Fruit fly (Drosophila melanogaster) whole organism, prepupa: ENCODE measurements around the gene CG31778.

ENCODE experiments used
- Blimp-1 ChIP-seq: fragments of 200-800 bp; sonication (Bioruptor generic); optimal IDR thresholded peaks from 3 replicates; lab custom pipeline; 2017; ENCODE audit warnings: missing biosample characterization, missing genetic modification characterization, mild to moderate bottlenecking, moderate library complexity, missing genetic modification reagents
- CG10631 ChIP-seq: fragments of 200-800 bp; sonication (Bioruptor generic); optimal IDR thresholded peaks from 2 replicates; lab custom pipeline; 2016; ENCODE audit warnings: missing biosample characterization, missing genetic modification characterization
- CG10669 ChIP-seq: fragments of 200-800 bp; sonication (Bioruptor generic); optimal IDR thresholded peaks from 3 replicates; lab custom pipeline; 2018; ENCODE audit warnings: missing biosample characterization, mild to moderate bottlenecking, missing genetic modification characterization, moderate library complexity
- CG11294 ChIP-seq: fragments of 200-800 bp; sonication (Bioruptor generic); IDR thresholded peaks from 2 replicates; pipeline ENCODE4 v1.3.6; 2022; ENCODE audit warnings: missing biosample characterization, missing genetic modification characterization
- CG11762 ChIP-seq: fragments of 200-800 bp; sonication (Bioruptor generic); optimal IDR thresholded peaks from 3 replicates; lab custom pipeline; 2016; ENCODE audit warnings: missing biosample characterization, missing genetic modification characterization; ENCODE audit not compliant: insufficient read depth
- CG11902 ChIP-seq: fragments of 200-800 bp; sonication (Bioruptor generic); optimal IDR thresholded peaks from 3 replicates; lab custom pipeline; 2016; ENCODE audit warnings: missing biosample characterization, missing genetic modification characterization
- CG15336 ChIP-seq: fragments of 200-800 bp; sonication (Bioruptor generic); IDR thresholded peaks from 2 replicates; pipeline ENCODE4 v1.3.6; 2022; ENCODE audit warnings: missing biosample characterization, missing genetic modification characterization
- CG1621 ChIP-seq: fragments of 200-800 bp; sonication (Bioruptor generic); optimal IDR thresholded peaks from 3 replicates; lab custom pipeline; 2018; ENCODE audit warnings: missing biosample characterization, mild to moderate bottlenecking, missing genetic modification characterization
- CG16779 ChIP-seq: fragments of 200-800 bp; sonication (Bioruptor generic); optimal IDR thresholded peaks from 3 replicates; lab custom pipeline; 2017; ENCODE audit warnings: missing biosample characterization, mild to moderate bottlenecking, missing genetic modification characterization
- CG3032 ChIP-seq: fragments of 200-800 bp; optimal IDR thresholded peaks from 2 replicates; lab custom pipeline; 2019; ENCODE audit warnings: missing biosample characterization, mild to moderate bottlenecking, missing genetic modification characterization, moderate library complexity
- CG31627 ChIP-seq: fragments of 200-800 bp; sonication (Bioruptor generic); optimal IDR thresholded peaks from 3 replicates; lab custom pipeline; 2016; ENCODE audit warnings: missing biosample characterization, missing genetic modification characterization
- CG32006 ChIP-seq: fragments of 200-800 bp; sonication (Bioruptor generic); optimal IDR thresholded peaks from 3 replicates; lab custom pipeline; 2017; ENCODE audit warnings: missing biosample characterization, mild to moderate bottlenecking, missing genetic modification characterization
- CG34406 ChIP-seq: fragments of 200-800 bp; sonication (Bioruptor generic); optimal IDR thresholded peaks from 3 replicates; lab custom pipeline; 2016; ENCODE audit warnings: missing biosample characterization, missing genetic modification characterization
- CG3919 ChIP-seq: fragments of 200-800 bp; sonication (Bioruptor generic); optimal IDR thresholded peaks from 3 replicates; lab custom pipeline; 2016; ENCODE audit warnings: missing biosample characterization, missing genetic modification characterization
- CG4318 ChIP-seq: fragments of 200-800 bp; sonication (Bioruptor generic); optimal IDR thresholded peaks from 3 replicates; lab custom pipeline; 2017; ENCODE audit warnings: missing biosample characterization, mild to moderate bottlenecking, missing genetic modification characterization
- CG6163 ChIP-seq: fragments of 200-800 bp; sonication (Bioruptor generic); IDR thresholded peaks from 3 replicates; pipeline ENCODE4 v1.3.6; 2022; ENCODE audit warnings: missing biosample characterization, missing genetic modification characterization
- CG6276 ChIP-seq: fragments of 200-800 bp; sonication (Bioruptor generic); optimal IDR thresholded peaks from 2 replicates; lab custom pipeline; 2017; ENCODE audit warnings: missing biosample characterization, mild to moderate bottlenecking, missing genetic modification characterization
- CG6792 ChIP-seq: fragments of 200-800 bp; sonication (Bioruptor generic); optimal IDR thresholded peaks from 3 replicates; lab custom pipeline; 2016; ENCODE audit warnings: missing biosample characterization, missing genetic modification characterization
- CG6808 ChIP-seq: fragments of 200-800 bp; sonication (Bioruptor generic); optimal IDR thresholded peaks from 3 replicates; lab custom pipeline; 2017; ENCODE audit warnings: missing biosample characterization, missing genetic modification characterization, mild to moderate bottlenecking, moderate library complexity, missing genetic modification reagents
- CG6854 ChIP-seq: fragments of 200-800 bp; sonication (Bioruptor generic); optimal IDR thresholded peaks from 2 replicates; lab custom pipeline; 2017; ENCODE audit warnings: missing biosample characterization, mild to moderate bottlenecking, missing genetic modification characterization
- CG7368 ChIP-seq: fragments of 200-800 bp; sonication (Bioruptor generic); optimal IDR thresholded peaks from 3 replicates; lab custom pipeline; 2016; ENCODE audit warnings: missing biosample characterization, missing genetic modification characterization
- CG8119 ChIP-seq: fragments of 200-800 bp; sonication (Bioruptor generic); IDR thresholded peaks from 3 replicates; pipeline ENCODE4 v1.3.6; 2022; ENCODE audit warnings: missing biosample characterization, missing genetic modification characterization
- CG8319 ChIP-seq: fragments of 200-800 bp; sonication (Bioruptor generic); optimal IDR thresholded peaks from 3 replicates; lab custom pipeline; 2016; ENCODE audit warnings: missing biosample characterization, missing genetic modification characterization
- CG8632 ChIP-seq: fragments of 200-800 bp; sonication (Bioruptor generic); optimal IDR thresholded peaks from 3 replicates; lab custom pipeline; 2016; ENCODE audit warnings: missing biosample characterization, missing genetic modification characterization
- CG9139 ChIP-seq: fragments of 200-800 bp; sonication (Bioruptor generic); optimal IDR thresholded peaks from 3 replicates; lab custom pipeline; 2017; ENCODE audit warnings: missing biosample characterization, mild to moderate bottlenecking, missing genetic modification characterization
- Eip75B ChIP-seq: fragments of 200-800 bp; sonication (Bioruptor generic); optimal IDR thresholded peaks from 3 replicates; lab custom pipeline; 2016; ENCODE audit warnings: missing biosample characterization, missing genetic modification characterization
- Eip78C ChIP-seq: fragments of 200-800 bp; sonication (Bioruptor generic); peaks from one replicate; lab custom pipeline; 2016; ENCODE audit warnings: missing biosample characterization, missing genetic modification characterization
- Eip93F ChIP-seq: fragments of 200-800 bp; sonication (Bioruptor generic); optimal IDR thresholded peaks from 2 replicates; lab custom pipeline; 2016; ENCODE audit warnings: missing biosample characterization, mild to moderate bottlenecking, missing genetic modification characterization
- Gug ChIP-seq: fragments of 200-800 bp; sonication (Bioruptor generic); IDR thresholded peaks from 2 replicates; pipeline ENCODE4 v1.3.6; 2022; ENCODE audit warnings: missing biosample characterization, missing genetic modification characterization
- Hr38 ChIP-seq: sonication (Bioruptor generic); optimal IDR thresholded peaks from 2 replicates; lab custom pipeline; 2016; ENCODE audit warnings: missing biosample characterization, missing genetic modification characterization
- Hr4 ChIP-seq: fragments of 200-800 bp; sonication (Bioruptor generic); optimal IDR thresholded peaks from 3 replicates; lab custom pipeline; 2016; ENCODE audit warnings: missing biosample characterization, missing genetic modification characterization
- Lpt ChIP-seq: fragments of 200-800 bp; sonication (Bioruptor generic); optimal IDR thresholded peaks from 3 replicates; lab custom pipeline; 2016; ENCODE audit warnings: missing biosample characterization, missing genetic modification characterization
- Met ChIP-seq: fragments of 200-800 bp; sonication (Bioruptor generic); optimal IDR thresholded peaks from 3 replicates; lab custom pipeline; 2016; ENCODE audit warnings: missing biosample characterization, missing genetic modification characterization
- OdsH ChIP-seq: fragments of 200-800 bp; sonication (Bioruptor generic); optimal IDR thresholded peaks from 3 replicates; lab custom pipeline; 2016; ENCODE audit warnings: missing biosample characterization, missing genetic modification characterization
- Smox ChIP-seq: fragments of 200-800 bp; sonication (Bioruptor generic); optimal IDR thresholded peaks from 3 replicates; lab custom pipeline; 2016; ENCODE audit warnings: missing biosample characterization, missing genetic modification characterization
- Sox14 ChIP-seq: fragments of 200-800 bp; sonication (Bioruptor generic); optimal IDR thresholded peaks from 3 replicates; lab custom pipeline; 2016; ENCODE audit warnings: missing biosample characterization, missing genetic modification characterization
- Sox15 ChIP-seq: fragments of 200-800 bp; sonication (Bioruptor generic); optimal IDR thresholded peaks from 3 replicates; lab custom pipeline; 2016; ENCODE audit warnings: missing biosample characterization, missing genetic modification characterization
- achi ChIP-seq: fragments of 200-800 bp; sonication (Bioruptor generic); optimal IDR thresholded peaks from 3 replicates; lab custom pipeline; 2016; ENCODE audit warnings: missing biosample characterization, missing genetic modification characterization
- acj6 ChIP-seq: fragments of 200-800 bp; sonication (Bioruptor generic); optimal IDR thresholded peaks from 3 replicates; lab custom pipeline; 2016; ENCODE audit warnings: missing biosample characterization, missing genetic modification characterization
- cyc ChIP-seq: fragments of 200-800 bp; sonication (Bioruptor generic); optimal IDR thresholded peaks from 3 replicates; lab custom pipeline; 2016; ENCODE audit warnings: missing biosample characterization, missing genetic modification characterization
- dac ChIP-seq: fragments of 200-800 bp; sonication (Bioruptor generic); optimal IDR thresholded peaks from 2 replicates; lab custom pipeline; 2017; ENCODE audit warnings: missing biosample characterization, mild to moderate bottlenecking, missing genetic modification characterization
- esn ChIP-seq: fragments of 200-800 bp; sonication (Bioruptor generic); optimal IDR thresholded peaks from 2 replicates; lab custom pipeline; 2016; ENCODE audit warnings: missing biosample characterization, mild to moderate bottlenecking, missing genetic modification characterization, moderate library complexity
- fd59A ChIP-seq: fragments of 200-800 bp; sonication (Bioruptor generic); optimal IDR thresholded peaks from 2 replicates; lab custom pipeline; 2017; ENCODE audit warnings: missing biosample characterization, mild to moderate bottlenecking, missing genetic modification characterization, missing genetic modification reagents
- fkh ChIP-seq: fragments of 200-800 bp; sonication (Bioruptor generic); optimal IDR thresholded peaks from 3 replicates; lab custom pipeline; 2017; ENCODE audit warnings: missing biosample characterization, mild to moderate bottlenecking, missing genetic modification characterization, moderate library complexity
- lz ChIP-seq: fragments of 200-800 bp; sonication (Bioruptor generic); optimal IDR thresholded peaks from 3 replicates; lab custom pipeline; 2016; ENCODE audit warnings: missing biosample characterization, missing genetic modification characterization
- net ChIP-seq: fragments of 200-800 bp; sonication (Bioruptor generic); optimal IDR thresholded peaks from 3 replicates; lab custom pipeline; 2016; ENCODE audit warnings: missing biosample characterization, missing genetic modification characterization
- pdm3 ChIP-seq: fragments of 200-800 bp; sonication (Bioruptor generic); optimal IDR thresholded peaks from 3 replicates; lab custom pipeline; 2016; ENCODE audit warnings: missing biosample characterization, missing genetic modification characterization
- salr ChIP-seq, 2 experiments: fragments of 200-800 bp; sonication (Bioruptor generic); optimal IDR thresholded peaks; 3 replicates each; lab custom pipeline; 2016 to 2018; ENCODE audit warnings: missing biosample characterization in 2 of 2, missing genetic modification characterization in 2 of 2, mild to moderate bottlenecking in 1 of 2
- spab ChIP-seq: fragments of 200-800 bp; sonication (Bioruptor generic); optimal IDR thresholded peaks from 2 replicates; lab custom pipeline; 2017; ENCODE audit warnings: missing biosample characterization, mild to moderate bottlenecking, missing genetic modification characterization, missing genetic modification reagents
- ss ChIP-seq, 2 experiments: fragments of 200-800 bp; sonication (Bioruptor generic); optimal IDR thresholded peaks; 2 replicates in 1 of 2; 3 replicates in 1 of 2; lab custom pipeline; 2017 to 2018; ENCODE audit warnings: mild to moderate bottlenecking in 2 of 2, missing biosample characterization in 2 of 2, missing genetic modification characterization in 2 of 2, moderate library complexity in 1 of 2
- svp ChIP-seq: fragments of 200-800 bp; sonication (Bioruptor generic); peaks from one replicate; lab custom pipeline; 2016; ENCODE audit warnings: missing biosample characterization, missing genetic modification characterization
- vri ChIP-seq: fragments of 200-800 bp; sonication (Bioruptor generic); optimal IDR thresholded peaks from 3 replicates; lab custom pipeline; 2016; ENCODE audit warnings: missing biosample characterization, mild to moderate bottlenecking, missing genetic modification characterization

Gene CG31778

DNA sequence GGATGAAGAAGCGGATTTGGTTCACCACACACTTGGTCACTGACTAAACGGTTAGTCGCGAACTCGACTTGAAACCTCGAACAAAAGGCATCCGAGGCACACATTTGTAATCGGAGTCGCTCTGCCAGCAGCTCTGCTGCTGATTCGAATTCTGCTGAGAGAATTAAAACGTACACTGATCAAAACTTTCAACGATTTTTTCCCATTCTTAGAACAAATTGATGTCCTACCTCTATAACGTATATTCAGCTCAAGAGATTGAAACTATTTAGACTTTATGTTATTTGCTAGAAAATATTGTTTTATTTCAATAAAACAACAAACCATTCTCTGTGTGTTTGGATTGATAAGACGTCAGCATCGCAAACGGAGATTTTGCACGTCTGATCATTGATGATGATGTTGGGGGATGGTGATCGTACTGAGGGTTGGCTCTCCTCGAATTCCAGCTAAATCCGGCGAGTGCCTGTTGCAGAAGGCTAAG lies at the start of gene CG31778:
CG31778 (minus strand) TSS at position 51 of the 484 bp plus-strand sequence.
- TF ChIP-seq CG6276 (GFP tag; lab: Kevin White, UChicago) (peak; percentile 61), Eip93F (GFP tag; lab: Kevin White, UChicago) (no peak), Gug (0 out of 2 replicates have a peak, but pooled peaks have one; percentile 37), fkh (GFP tag; lab: Kevin White, UChicago) (no peak), acj6 (peak; percentile 76), CG11294 (GFP tag; lab: Robert Waterston, UW) (peak; percentile 65), CG8632 (GFP tag; lab: Kevin White, UChicago) (peak; percentile 75), esn (GFP tag; lab: Kevin White, UChicago) (peak; percentile 93), Hr38 (GFP tag; lab: Kevin White, UChicago) (no peak), CG6792 (GFP tag; lab: Kevin White, UChicago) (peak; percentile 79), Sox15 (peak; percentile 58), OdsH (GFP tag; lab: Kevin White, UChicago) (peak; percentile 70), Sox14 (GFP tag; lab: Kevin White, UChicago) (peak; percentile 88), achi (GFP tag; lab: Kevin White, UChicago) (peak; percentile 73), cyc (GFP tag; lab: Kevin White, UChicago) (peak; percentile 82), Met (peak; percentile 86), CG3032 (peak; percentile 73), CG4318 (GFP tag; lab: Kevin White, UChicago) (peak; percentile 24), CG32006 (GFP tag; lab: Kevin White, UChicago) (peak; percentile 69), pdm3 (GFP tag; lab: Kevin White, UChicago) (peak; percentile 83), CG15336 (peak; percentile 77), CG9139 (GFP tag; lab: Kevin White, UChicago) (no peak), ss (GFP tag; optimal IDR thresholded peaks at IDR 0.05; lab: Kevin White, UChicago) (peak; percentile 31 to 53), spab (GFP tag; lab: Kevin White, UChicago) (peak; percentile 66), CG8319 (GFP tag; lab: Kevin White, UChicago) (peak; percentile 46), salr (GFP tag; optimal IDR thresholded peaks at IDR 0.05; lab: Kevin White, UChicago) (peak; percentile 32 to 49), svp (GFP tag; lab: Kevin White, UChicago) (peak; percentile 97), CG16779 (tag; lab: Kevin White, UChicago) (peak; percentile 62), Lpt (peak; percentile 20), Blimp-1 (GFP tag; lab: Kevin White, UChicago) (peak; percentile 67), CG10669 (GFP tag; lab: Kevin White, UChicago) (peak; percentile 73), fd59A (GFP tag; lab: Kevin White, UChicago) (peak; percentile 46), CG6854 (GFP tag; lab: Kevin White, UChicago) (peak; percentile 35), CG8119 (GFP tag; lab: Robert Waterston, UW) (peak; percentile 67), CG11762 (GFP tag; lab: Kevin White, UChicago) (peak; percentile 48), CG11902 (GFP tag; lab: Kevin White, UChicago) (peak; percentile 60), lz (GFP tag; lab: Kevin White, UChicago) (peak; percentile 88), CG7368 (GFP tag; lab: Kevin White, UChicago) (peak; percentile 68), Smox (peak; percentile 85), CG3919 (peak; percentile 73), CG10631 (GFP tag; lab: Kevin White, UChicago) (peak; percentile 57), Eip75B (GFP tag; lab: Kevin White, UChicago) (peak; percentile 77), CG34406 (GFP tag; lab: Kevin White, UChicago) (peak; percentile 64), CG31627 (GFP tag; lab: Kevin White, UChicago) (peak; percentile 89), Eip78C (peak; percentile 94), net (GFP tag; lab: Kevin White, UChicago) (peak; percentile 67), CG1621 (tag; lab: Kevin White, UChicago) (peak; percentile 75), CG6808 (GFP tag; lab: Kevin White, UChicago) (peak; percentile 67), CG6163 (GFP tag; lab: Robert Waterston, UW) (peak; percentile 86), Hr4 (GFP tag; lab: Kevin White, UChicago) (peak; percentile 62), vri (GFP tag; lab: Kevin White, UChicago) (peak; percentile 78), dac (GFP tag; lab: Kevin White, UChicago) (no peak)
